Worm (Caenorhabditis elegans) whole organism, L4 larva: Measurements from ENCODE around the gene vha-13.

ENCODE experiments used
- D1046.2 ChIP-seq: fragments of 200-800 bp; sonication (Bioruptor generic); IDR thresholded peaks from 2 replicates; pipeline ENCODE4 v1.3.6; 2022; ENCODE audit warnings: missing genetic modification characterization, missing compliant biosample characterization
- F10B5.3 ChIP-seq: sonication (generic microtip); optimal IDR thresholded peaks from 2 replicates; lab custom pipeline; 2016; ENCODE audit warnings: mild to moderate bottlenecking, missing genetic modification characterization, missing compliant biosample characterization
- F37D6.2 ChIP-seq: sonication (generic microtip); optimal IDR thresholded peaks from 2 replicates; lab custom pipeline; 2016; ENCODE audit warnings: mild to moderate bottlenecking, missing genetic modification characterization, missing compliant biosample characterization
- F44E2.7 ChIP-seq: fragments of 200-800 bp; sonication (Bioruptor generic); IDR thresholded peaks from 2 replicates; pipeline ENCODE4 v2.1.2; 2022; ENCODE audit warnings: missing genetic modification characterization, missing compliant biosample characterization
- R02D3.7 ChIP-seq: fragments of 150-350 bp; sonication (generic microtip); optimal IDR thresholded peaks from 3 replicates; lab custom pipeline; 2014; ENCODE audit warnings: missing biosample characterization, missing genetic modification characterization
- ZK337.2 ChIP-seq: fragments of 200-800 bp; sonication (Bioruptor generic); IDR thresholded peaks from 2 replicates; pipeline ENCODE4 v1.3.6; 2022; ENCODE audit warnings: missing genetic modification reagents, missing genetic modification characterization, missing compliant biosample characterization
- ZK546.5 ChIP-seq, 2 experiments: sonication (generic microtip); optimal IDR thresholded peaks; 2 replicates each; lab custom pipeline; 2017; ENCODE audit warnings: missing biosample characterization in 2 of 2, missing genetic modification characterization in 2 of 2
- arid-1 ChIP-seq: fragments of 200-800 bp; sonication (Bioruptor generic); conservative IDR thresholded peaks from 2 replicates; pipeline ENCODE4 v1.3.6; 2022; ENCODE audit warnings: missing genetic modification reagents, missing genetic modification characterization, missing compliant biosample characterization
- ceh-20 ChIP-seq: fragments of 200-800 bp; sonication (Bioruptor generic); IDR thresholded peaks from 2 replicates; pipeline ENCODE4 v1.3.6; 2022; ENCODE audit warnings: missing genetic modification reagents, missing genetic modification characterization, missing compliant biosample characterization
- ceh-44 ChIP-seq: fragments of 200-800 bp; sonication (Bioruptor generic); IDR thresholded peaks from 2 replicates; pipeline ENCODE4 v1.3.6; 2022; ENCODE audit warnings: missing genetic modification reagents, missing genetic modification characterization, missing compliant biosample characterization
- ceh-62 ChIP-seq: sonication (generic microtip); optimal IDR thresholded peaks from 2 replicates; lab custom pipeline; 2017; ENCODE audit warnings: missing biosample characterization, missing genetic modification characterization
- cey-2 ChIP-seq: sonication (generic microtip); optimal IDR thresholded peaks from 3 replicates; lab custom pipeline; 2017; ENCODE audit warnings: missing genetic modification characterization, mild to moderate bottlenecking, missing compliant biosample characterization, antibody characterized with exemption, borderline replicate concordance; ENCODE audit not compliant: insufficient read depth
- daf-16 ChIP-seq, 3 experiments: sonication (generic microtip); optimal IDR thresholded peaks; 2 replicates each; lab custom pipeline; 2016 to 2017; ENCODE audit warnings: missing genetic modification characterization in 3 of 3, missing genetic modification reagents in 3 of 3, mild to moderate bottlenecking in 2 of 3, missing compliant biosample characterization in 2 of 3, missing biosample characterization in 1 of 3, moderate library complexity in 1 of 3
- daf-8 ChIP-seq: fragments of 200-800 bp; sonication (Bioruptor generic); IDR thresholded peaks from 2 replicates; pipeline ENCODE4 v1.3.6; 2022; ENCODE audit warnings: missing genetic modification characterization, missing compliant biosample characterization
- dmd-9 ChIP-seq: fragments of 200-800 bp; sonication (Bioruptor generic); IDR thresholded peaks from 2 replicates; pipeline ENCODE4 v1.3.6; 2022; ENCODE audit warnings: missing genetic modification reagents, missing genetic modification characterization, missing compliant biosample characterization
- dpl-1 ChIP-seq: fragments of 150-350 bp; optimal IDR thresholded peaks from 2 replicates; lab custom pipeline; 2014; ENCODE audit warnings: missing biosample characterization, missing genetic modification reagents, missing genetic modification characterization
- dve-1 ChIP-seq: sonication (generic microtip); optimal IDR thresholded peaks from 2 replicates; lab custom pipeline; 2017; ENCODE audit warnings: antibody characterized with exemption, mild to moderate bottlenecking, missing genetic modification characterization, missing compliant biosample characterization; ENCODE audit not compliant: insufficient read depth
- egl-27 ChIP-seq: sonication (generic microtip); optimal IDR thresholded peaks from 3 replicates; lab custom pipeline; 2017; ENCODE audit warnings: missing biosample characterization, missing genetic modification reagents, missing genetic modification characterization
- fos-1 ChIP-seq: fragments of 150-350 bp; optimal IDR thresholded peaks from 2 replicates; lab custom pipeline; 2014; ENCODE audit warnings: missing biosample characterization, missing genetic modification characterization
- hlh-11 ChIP-seq: fragments of 200-800 bp; sonication (Bioruptor generic); optimal IDR thresholded peaks from 2 replicates; lab custom pipeline; 2018; ENCODE audit warnings: mild to moderate bottlenecking, missing genetic modification characterization, missing compliant biosample characterization
- lin-15B ChIP-seq: fragments of 150-350 bp; sonication (generic microtip); optimal IDR thresholded peaks from 3 replicates; lab custom pipeline; 2014; ENCODE audit warnings: missing biosample characterization, missing genetic modification characterization
- lin-29 ChIP-seq: fragments of 200-800 bp; sonication (Bioruptor generic); IDR thresholded peaks from 2 replicates; pipeline ENCODE4 v1.3.6; 2022; ENCODE audit warnings: missing genetic modification reagents, missing genetic modification characterization, missing compliant biosample characterization
- lin-38 ChIP-seq: fragments of 200-800 bp; sonication (Bioruptor generic); IDR thresholded peaks from 2 replicates; pipeline ENCODE4 v1.3.6; 2022; ENCODE audit warnings: missing genetic modification reagents, missing genetic modification characterization, missing compliant biosample characterization
- madf-5 ChIP-seq, 2 experiments: fragments of 200-800 bp; sonication (Bioruptor generic); IDR thresholded peaks; 2 replicates each; pipeline ENCODE4 v1.3.6; 2022; ENCODE audit warnings: missing compliant biosample characterization in 2 of 2, missing genetic modification characterization in 2 of 2
- madf-9 ChIP-seq: fragments of 200-800 bp; sonication (Bioruptor generic); conservative IDR thresholded peaks from 2 replicates; pipeline ENCODE4 v1.3.6; 2022; ENCODE audit warnings: missing genetic modification reagents, missing genetic modification characterization, missing compliant biosample characterization
- mdl-1 ChIP-seq, 2 experiments: fragments of 150-350 bp in 1 of 2; sonication (generic microtip) in 1 of 2; optimal IDR thresholded peaks; 2 replicates each; lab custom pipeline; 2014 to 2017; ENCODE audit warnings: missing biosample characterization in 2 of 2, missing genetic modification characterization in 2 of 2
- mdt-29 ChIP-seq: fragments of 200-800 bp; sonication (Bioruptor generic); IDR thresholded peaks from 2 replicates; pipeline ENCODE4 v1.3.6; 2022; ENCODE audit warnings: missing genetic modification reagents, missing genetic modification characterization, missing compliant biosample characterization
- mxl-2 ChIP-seq: fragments of 200-800 bp; sonication (Bioruptor generic); conservative IDR thresholded peaks from 2 replicates; pipeline ENCODE4 v1.3.6; 2022; ENCODE audit warnings: missing genetic modification reagents, missing genetic modification characterization, missing compliant biosample characterization
- nhr-11 ChIP-seq: fragments of 150-350 bp; optimal IDR thresholded peaks from 2 replicates; lab custom pipeline; 2014; ENCODE audit warnings: missing biosample characterization, missing genetic modification characterization
- nhr-25 ChIP-seq: sonication (generic microtip); optimal IDR thresholded peaks from 2 replicates; lab custom pipeline; 2017; ENCODE audit warnings: missing genetic modification characterization, mild to moderate bottlenecking, missing compliant biosample characterization, antibody characterized with exemption, moderate library complexity, borderline replicate concordance; ENCODE audit not compliant: insufficient read depth
- nhr-6 ChIP-seq: fragments of 150-350 bp; optimal IDR thresholded peaks from 2 replicates; lab custom pipeline; 2014; ENCODE audit warnings: missing biosample characterization, missing genetic modification characterization
- nhr-76 ChIP-seq: fragments of 150-350 bp; optimal IDR thresholded peaks from 2 replicates; lab custom pipeline; 2014; ENCODE audit warnings: missing biosample characterization, missing genetic modification characterization
- nhr-77 ChIP-seq: fragments of 150-350 bp; optimal IDR thresholded peaks from 2 replicates; lab custom pipeline; 2014; ENCODE audit warnings: missing biosample characterization, missing genetic modification characterization
- pqm-1 ChIP-seq: sonication (generic microtip); optimal IDR thresholded peaks from 2 replicates; lab custom pipeline; 2017; ENCODE audit warnings: missing biosample characterization, missing genetic modification characterization
- saeg-2 ChIP-seq: fragments of 200-800 bp; sonication (Bioruptor generic); IDR thresholded peaks from 2 replicates; pipeline ENCODE4 v1.3.6; 2022; ENCODE audit warnings: missing genetic modification reagents, missing genetic modification characterization, missing compliant biosample characterization
- sdz-12 ChIP-seq: fragments of 200-800 bp; sonication (Bioruptor generic); optimal IDR thresholded peaks from 2 replicates; lab custom pipeline; 2018; ENCODE audit warnings: mild to moderate bottlenecking, missing genetic modification characterization, missing compliant biosample characterization
- snpc-1.2 ChIP-seq: fragments of 200-800 bp; sonication (Bioruptor generic); IDR thresholded peaks from 2 replicates; pipeline ENCODE4 v1.3.6; 2022; ENCODE audit warnings: missing genetic modification reagents, missing genetic modification characterization, missing compliant biosample characterization
- spr-1 ChIP-seq: sonication (generic microtip); optimal IDR thresholded peaks from 2 replicates; lab custom pipeline; 2016; ENCODE audit warnings: mild to moderate bottlenecking, missing genetic modification characterization, missing compliant biosample characterization
- tag-97 ChIP-seq: fragments of 200-800 bp; sonication (Bioruptor generic); IDR thresholded peaks from 2 replicates; pipeline ENCODE4 v1.3.6; 2022; ENCODE audit warnings: missing genetic modification characterization, missing compliant biosample characterization
- unc-130 ChIP-seq: sonication (generic microtip); optimal IDR thresholded peaks from 2 replicates; lab custom pipeline; 2016; ENCODE audit warnings: missing genetic modification reagents, missing genetic modification characterization, missing compliant biosample characterization
- unc-39 ChIP-seq: sonication (generic microtip); optimal IDR thresholded peaks from 2 replicates; lab custom pipeline; 2017; ENCODE audit warnings: missing biosample characterization, missing genetic modification characterization
- unc-62 ChIP-seq, 3 experiments: fragments of 150-350 bp in 1 of 3; sonication (generic microtip); optimal IDR thresholded peaks in 2 of 3; peaks in 1 of 3; 1 replicate in 1 of 3; 2 replicates in 2 of 3; lab custom pipeline; 2014 to 2017; ENCODE audit warnings: missing biosample characterization in 3 of 3, missing genetic modification characterization in 3 of 3, missing genetic modification reagents in 3 of 3, missing genotype in 1 of 3
- zag-1 ChIP-seq: fragments of 150-350 bp; optimal IDR thresholded peaks from 2 replicates; lab custom pipeline; 2014; ENCODE audit warnings: missing biosample characterization, missing genetic modification characterization
- zfp-2 ChIP-seq: sonication (generic microtip); optimal IDR thresholded peaks from 2 replicates; lab custom pipeline; 2016; ENCODE audit warnings: mild to moderate bottlenecking, missing genetic modification characterization, missing compliant biosample characterization
- zip-11 ChIP-seq: fragments of 200-800 bp; sonication (Bioruptor generic); IDR thresholded peaks from 2 replicates; pipeline ENCODE4 v1.3.6; 2022; ENCODE audit warnings: missing genetic modification characterization, missing compliant biosample characterization
- ztf-7 ChIP-seq: fragments of 150-350 bp; optimal IDR thresholded peaks from 2 replicates; lab custom pipeline; 2014; ENCODE audit warnings: missing biosample characterization, missing genetic modification characterization

The vha-13 gene

DNA sequence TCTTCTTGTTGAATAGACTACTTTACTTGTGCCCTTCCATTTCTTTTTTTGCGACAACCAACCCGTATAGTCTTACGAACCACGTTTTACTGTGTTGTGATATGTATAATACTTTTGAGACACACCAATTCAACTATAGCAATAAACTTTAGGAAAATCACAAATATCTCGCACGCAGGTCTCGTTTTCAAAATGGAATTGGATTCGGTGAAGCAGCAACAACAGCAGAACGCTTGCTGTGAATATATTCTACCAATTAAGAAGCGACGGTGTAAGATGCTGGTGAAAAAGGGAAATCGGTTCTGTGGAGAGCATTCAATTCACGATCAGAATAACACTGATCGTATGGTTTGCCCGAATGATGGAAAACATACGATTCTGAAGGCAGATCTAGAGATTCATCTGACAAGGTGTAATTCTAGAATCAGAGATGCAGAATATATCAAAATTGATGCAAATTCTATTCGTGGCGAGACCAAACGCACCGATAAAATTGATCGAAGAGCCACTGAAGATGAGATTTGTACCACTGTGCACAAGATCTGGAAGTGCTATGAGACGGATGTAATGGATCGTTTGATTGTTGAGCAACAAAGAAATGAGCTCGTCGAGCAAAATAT, 2.9 kb downstream of the vha-13 start, which contains the start of gene Y49A3A.3 (continued):
- TF ChIP-seq ZK337.2 (GFP tag; lab: Robert Waterston, UW) (no peak), unc-39 (tag; lab: Kevin White, UChicago) (no peak), zfp-2 (tag; lab: Kevin White, UChicago) (no peak), tag-97 (GFP tag; lab: Robert Waterston, UW) (no peak), sdz-12 (GFP tag; lab: Kevin White, UChicago) (peak; percentile 85), lin-38 (GFP tag; lab: Robert Waterston, UW) (peak; percentile 66), nhr-76 (tag; lab: Kevin White, UChicago) (no peak), nhr-11 (tag; lab: Kevin White, UChicago) (no peak), F37D6.2 (no peak), madf-9 (GFP tag; lab: Robert Waterston, UW) (peak; percentile 30; the same call in 1 of the 2 replicates), fos-1 (no peak), ztf-7 (tag; lab: Kevin White, UChicago) (no peak), ceh-20 (GFP tag; lab: Robert Waterston, UW) (no peak), cey-2 (no peak), ceh-44 (GFP tag; lab: Robert Waterston, UW) (no peak), nhr-77 (tag; lab: Kevin White, UChicago) (no peak), mdl-1 (tag; optimal IDR thresholded peaks at IDR 0.05; lab: Kevin White, UChicago) (no peak), ceh-62 (tag; lab: Kevin White, UChicago) (no peak), F44E2.7 (no peak), dpl-1 (GFP tag; lab: Kevin White, UChicago) (no peak), D1046.2 (GFP tag; lab: Robert Waterston, UW) (0 out of 2 replicates have a peak, but pooled peaks have one; percentile 7), dve-1 (tag; lab: Kevin White, UChicago) (peak; percentile 60), snpc-1.2 (GFP tag; lab: Robert Waterston, UW) (peak; percentile 68; the same call in 1 of the 2 replicates), R02D3.7 (no peak), egl-27 (tag; lab: Kevin White, UChicago) (no peak), zip-11 (0 out of 2 replicates have a peak, but pooled peaks have one; percentile 22), unc-62 (GFP tag; optimal IDR thresholded peaks at IDR 0.05 in 1 of 2; lab: Kevin White, UChicago) (peak in 1 of 2 experiments; percentile 94), unc-62 (tag; optimal IDR thresholded peaks at IDR 0.05; lab: Kevin White, UChicago) (no peak), lin-15B (tag; lab: Kevin White, UChicago) (no peak), madf-5 (GFP tag; IDR thresholded peaks at IDR 0.05; lab: Robert Waterston, UW) (0 out of 4 replicates have a peak, but pooled peaks have one; percentile 3 to 18)

DNA sequence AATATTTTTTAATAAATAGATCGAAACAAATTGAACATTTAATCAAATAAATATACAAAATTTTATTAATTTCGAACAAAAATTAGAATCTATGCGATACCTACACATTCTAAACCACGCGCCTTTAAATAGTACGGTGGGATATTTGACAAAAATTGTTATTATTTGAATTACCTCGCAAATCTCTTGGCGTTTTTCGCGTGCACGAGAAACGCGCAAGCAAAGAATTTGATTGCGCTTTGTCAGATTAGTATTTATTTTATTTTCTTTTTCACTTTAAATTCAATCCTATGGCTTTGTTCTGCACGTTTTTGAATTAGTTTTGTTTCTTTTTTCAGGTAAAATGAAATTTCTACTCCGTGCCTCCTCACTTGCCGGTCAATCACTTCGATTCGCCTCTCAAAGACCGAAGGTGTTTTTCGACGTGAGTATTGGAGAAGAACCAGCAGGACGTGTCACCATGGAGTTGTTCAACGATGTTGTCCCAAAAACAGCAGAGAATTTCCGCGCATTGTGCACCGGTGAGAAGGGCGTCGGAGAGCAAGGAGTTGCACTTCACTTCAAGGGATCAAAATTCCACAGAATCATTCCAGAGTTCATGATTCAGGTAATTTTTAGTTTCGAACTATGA, 4.3 kb downstream of the vha-13 start, which contains the start of gene cyn-1:
TSS of gene cyn-1 (plus strand) at position 339 of the 631 bp plus-strand sequence.
- TF ChIP-seq nhr-25 (tag; lab: Kevin White, UChicago) (peak; percentile 25), dmd-9 (no peak), R02D3.7 (no peak), nhr-11 (tag; lab: Kevin White, UChicago) (peak; percentile 34), F10B5.3 (peak; percentile 40), spr-1 (peak; percentile 66), nhr-6 (tag; lab: Kevin White, UChicago) (peak; percentile 96), unc-130 (GFP tag; lab: Kevin White, UChicago) (peak; percentile 41), ztf-7 (tag; lab: Kevin White, UChicago) (peak; percentile 53), saeg-2 (GFP tag; lab: Robert Waterston, UW) (no peak), zag-1 (tag; lab: Kevin White, UChicago) (peak; percentile 8), daf-8 (GFP tag; lab: Robert Waterston, UW) (no peak), mdt-29 (GFP tag; lab: Robert Waterston, UW) (no peak), arid-1 (GFP tag; lab: Robert Waterston, UW) (0 out of 2 replicates have a peak, but pooled peaks have one; percentile 14), hlh-11 (tag; lab: Kevin White, UChicago) (peak; percentile 66), pqm-1 (tag; lab: Kevin White, UChicago) (no peak), lin-29 (GFP tag; lab: Robert Waterston, UW) (no peak), ceh-44 (GFP tag; lab: Robert Waterston, UW) (no peak), daf-16 (GFP tag; optimal IDR thresholded peaks at IDR 0.05; lab: Kevin White, UChicago) (no peak), daf-16 (tag; optimal IDR thresholded peaks at IDR 0.05; lab: Kevin White, UChicago) (peak; percentile 20), D1046.2 (GFP tag; lab: Robert Waterston, UW) (no peak), dve-1 (tag; lab: Kevin White, UChicago) (peak; percentile 85), F37D6.2 (peak; percentile 40), ZK546.5 (tag; optimal IDR thresholded peaks at IDR 0.05; lab: Kevin White, UChicago) (no peak), mxl-2 (no peak)
